Worm (Caenorhabditis elegans) whole organism, L1 larva: ENCODE measurements around the gene F42A9.8.

Experiments used
- C04F5.9 ChIP-seq: sonication (generic microtip); optimal IDR thresholded peaks from 2 replicates; lab custom pipeline; 2016; ENCODE audit warnings: missing genetic modification characterization, missing compliant biosample characterization
- C16A3.4 ChIP-seq: fragments of 150-350 bp; optimal IDR thresholded peaks from 2 replicates; lab custom pipeline; 2014; ENCODE audit warnings: missing biosample characterization, missing genetic modification characterization
- F16B12.6 ChIP-seq: fragments of 150-350 bp; optimal IDR thresholded peaks from 2 replicates; lab custom pipeline; 2014; ENCODE audit warnings: missing biosample characterization, missing genetic modification characterization
- aha-1 ChIP-seq: fragments of 150-350 bp; optimal IDR thresholded peaks from 2 replicates; lab custom pipeline; 2014; ENCODE audit warnings: missing biosample characterization, missing genetic modification characterization
- alr-1 ChIP-seq: fragments of 200-800 bp; sonication (Bioruptor generic); optimal IDR thresholded peaks from 2 replicates; lab custom pipeline; 2018; ENCODE audit warnings: borderline replicate concordance, mild to moderate bottlenecking, missing genetic modification characterization, missing compliant biosample characterization
- ama-1 ChIP-seq: fragments of 150-350 bp; optimal IDR thresholded peaks from 2 replicates; lab custom pipeline; 2014
- blmp-1 ChIP-seq: fragments of 150-350 bp; optimal IDR thresholded peaks from 2 replicates; lab custom pipeline; 2014; ENCODE audit warnings: missing biosample characterization, missing genetic modification characterization
- ceh-63 ChIP-seq: fragments of 200-800 bp; sonication (Bioruptor generic); optimal IDR thresholded peaks from 2 replicates; lab custom pipeline; 2018; ENCODE audit warnings: mild to moderate bottlenecking, missing genetic modification characterization, missing compliant biosample characterization
- ceh-8 ChIP-seq: fragments of 200-800 bp; sonication (Bioruptor generic); optimal IDR thresholded peaks from 2 replicates; lab custom pipeline; 2018; ENCODE audit warnings: mild to moderate bottlenecking, missing genetic modification characterization, moderate library complexity, missing compliant biosample characterization
- ceh-82 ChIP-seq, 3 experiments: fragments of 150-350 bp in 1 of 3; sonication (generic microtip) in 2 of 3; optimal IDR thresholded peaks; 2 replicates each; lab custom pipeline; 2014 to 2017; ENCODE audit warnings: missing biosample characterization in 3 of 3, missing genetic modification characterization in 3 of 3
- ceh-90 ChIP-seq: sonication (generic microtip); optimal IDR thresholded peaks from 2 replicates; lab custom pipeline; 2016; ENCODE audit warnings: missing genetic modification characterization, missing compliant biosample characterization
- ces-1 ChIP-seq: fragments of 150-350 bp; optimal IDR thresholded peaks from 2 replicates; lab custom pipeline; 2014; ENCODE audit warnings: missing biosample characterization, missing genetic modification reagents, missing genetic modification characterization
- dpl-1 ChIP-seq, 3 experiments: fragments of 150-350 bp in 2 of 3; sonication (generic microtip) in 1 of 3; optimal IDR thresholded peaks; 2 replicates each; lab custom pipeline; 2014 to 2017; ENCODE audit warnings: missing biosample characterization in 3 of 3, missing genetic modification characterization in 3 of 3, missing genetic modification reagents in 3 of 3
- efl-1 ChIP-seq, 4 experiments: fragments of 150-350 bp; optimal IDR thresholded peaks in 3 of 4; peaks in 1 of 4; 1 replicate in 1 of 4; 2 replicates in 3 of 4; lab custom pipeline; 2014; ENCODE audit warnings: missing biosample characterization in 2 of 4, missing genetic modification characterization in 2 of 4, missing genetic modification reagents in 2 of 4
- egl-13 ChIP-seq: sonication (generic microtip); optimal IDR thresholded peaks from 2 replicates; lab custom pipeline; 2016; ENCODE audit warnings: missing genotype, missing genetic modification reagents, missing genetic modification characterization, missing compliant biosample characterization
- elt-3 ChIP-seq, 6 experiments: fragments of 150-350 bp in 1 of 6; sonication (generic microtip); optimal IDR thresholded peaks; 2 replicates each; lab custom pipeline; 2017 to 2018; ENCODE audit warnings: missing biosample characterization in 6 of 6, missing genetic modification characterization in 6 of 6, inconsistent platforms in 1 of 6
- ets-5 ChIP-seq: fragments of 200-800 bp; sonication (Bioruptor generic); IDR thresholded peaks from 2 replicates; pipeline ENCODE4 v1.3.6; 2022; ENCODE audit warnings: missing genetic modification characterization, missing compliant biosample characterization
- fkh-10 ChIP-seq: sonication (generic microtip); optimal IDR thresholded peaks from 2 replicates; lab custom pipeline; 2017; ENCODE audit warnings: missing biosample characterization, missing genetic modification reagents, missing genetic modification characterization
- grh-1 ChIP-seq: fragments of 200-800 bp; sonication (Bioruptor generic); IDR thresholded peaks from 2 replicates; pipeline ENCODE4 v1.3.6; 2022; ENCODE audit warnings: missing genetic modification reagents, missing genetic modification characterization, missing compliant biosample characterization
- hlh-17 ChIP-seq: fragments of 200-800 bp; sonication (Bioruptor generic); optimal IDR thresholded peaks from 2 replicates; lab custom pipeline; 2018; ENCODE audit warnings: missing genetic modification characterization, mild to moderate bottlenecking, missing compliant biosample characterization, moderate library complexity, borderline replicate concordance
- lin-14 ChIP-seq: fragments of 200-800 bp; sonication (Bioruptor generic); optimal IDR thresholded peaks from 2 replicates; lab custom pipeline; 2018; ENCODE audit warnings: mild to moderate bottlenecking, missing genetic modification characterization, moderate library complexity, missing compliant biosample characterization
- lin-35 ChIP-seq, 2 experiments: fragments of 150-350 bp; optimal IDR thresholded peaks; 2 replicates each; lab custom pipeline; 2014; ENCODE audit warnings: missing biosample characterization in 2 of 2, missing genetic modification characterization in 2 of 2, missing genetic modification reagents in 2 of 2
- lin-39 ChIP-seq: fragments of 150-350 bp; optimal IDR thresholded peaks from 2 replicates; lab custom pipeline; 2014; ENCODE audit warnings: missing biosample characterization, missing genetic modification reagents, missing genetic modification characterization
- lir-3 ChIP-seq: sonication (generic microtip); optimal IDR thresholded peaks from 2 replicates; lab custom pipeline; 2016; ENCODE audit warnings: mild to moderate bottlenecking, missing genetic modification characterization, moderate library complexity, missing compliant biosample characterization; ENCODE audit not compliant: poor library complexity
- lsy-2 ChIP-seq, 2 experiments: fragments of 150-350 bp; optimal IDR thresholded peaks; 2 replicates each; lab custom pipeline; 2014; ENCODE audit warnings: missing biosample characterization in 2 of 2, missing genetic modification characterization in 2 of 2
- mab-9 ChIP-seq: fragments of 200-800 bp; sonication (Bioruptor generic); IDR thresholded peaks from 2 replicates; pipeline ENCODE4 v1.3.6; 2022; ENCODE audit warnings: missing genetic modification reagents, missing genetic modification characterization, missing compliant biosample characterization
- mdl-1 ChIP-seq, 2 experiments: fragments of 150-350 bp; optimal IDR thresholded peaks; 2 replicates each; lab custom pipeline; 2014 to 2017; ENCODE audit warnings: missing biosample characterization in 2 of 2, missing genetic modification characterization in 2 of 2, inconsistent platforms in 1 of 2
- mep-1 ChIP-seq: fragments of 150-350 bp; optimal IDR thresholded peaks from 2 replicates; lab custom pipeline; 2014; ENCODE audit warnings: missing biosample characterization, missing genetic modification characterization
- nhr-11 ChIP-seq: fragments of 150-350 bp; optimal IDR thresholded peaks from 2 replicates; lab custom pipeline; 2014; ENCODE audit warnings: missing biosample characterization, missing genetic modification characterization
- nhr-47 ChIP-seq: sonication (generic microtip); optimal IDR thresholded peaks from 2 replicates; lab custom pipeline; 2016; ENCODE audit warnings: mild to moderate bottlenecking, missing genetic modification characterization, moderate library complexity, missing compliant biosample characterization
- nhr-71 ChIP-seq: sonication (generic microtip); optimal IDR thresholded peaks from 2 replicates; lab custom pipeline; 2016; ENCODE audit warnings: mild to moderate bottlenecking, missing genetic modification characterization, moderate library complexity, missing compliant biosample characterization
- nhr-76 ChIP-seq: sonication (generic microtip); optimal IDR thresholded peaks from 2 replicates; lab custom pipeline; 2017; ENCODE audit warnings: missing biosample characterization, missing genetic modification characterization
- nhr-85 ChIP-seq: sonication (generic microtip); peaks from one replicate; lab custom pipeline; 2016; ENCODE audit warnings: missing genetic modification characterization, inconsistent platforms, missing compliant biosample characterization
- pqm-1 ChIP-seq: sonication (generic microtip); optimal IDR thresholded peaks from 3 replicates; lab custom pipeline; 2017; ENCODE audit warnings: missing biosample characterization, missing genetic modification characterization
- skn-1 ChIP-seq: fragments of 150-350 bp; optimal IDR thresholded peaks from 2 replicates; lab custom pipeline; 2014; ENCODE audit warnings: missing biosample characterization, missing genetic modification characterization
- snpc-4 ChIP-seq: fragments of 150-350 bp; optimal IDR thresholded peaks from 2 replicates; lab custom pipeline; 2014; ENCODE audit warnings: missing biosample characterization, missing genetic modification characterization
- snu-23 ChIP-seq: sonication (generic microtip); optimal IDR thresholded peaks from 2 replicates; lab custom pipeline; 2016; ENCODE audit warnings: missing genetic modification characterization, missing compliant biosample characterization
- sptf-1 ChIP-seq: fragments of 150-350 bp; optimal IDR thresholded peaks from 2 replicates; lab custom pipeline; 2014; ENCODE audit warnings: missing biosample characterization, missing genetic modification characterization
- swsn-7 ChIP-seq: sonication (generic microtip); optimal IDR thresholded peaks from 2 replicates; lab custom pipeline; 2016; ENCODE audit warnings: missing genetic modification characterization, missing compliant biosample characterization
- tlp-1 ChIP-seq: fragments of 150-350 bp; optimal IDR thresholded peaks from 2 replicates; lab custom pipeline; 2014; ENCODE audit warnings: missing biosample characterization, missing genetic modification characterization
- unc-130 ChIP-seq: fragments of 150-350 bp; optimal IDR thresholded peaks from 2 replicates; lab custom pipeline; 2017; ENCODE audit warnings: missing biosample characterization, missing genetic modification characterization, inconsistent platforms
- unc-30 ChIP-seq: sonication (generic microtip); optimal IDR thresholded peaks from 2 replicates; lab custom pipeline; 2017; ENCODE audit warnings: missing biosample characterization, missing genetic modification characterization
- unc-62 ChIP-seq: fragments of 150-350 bp; optimal IDR thresholded peaks from 2 replicates; lab custom pipeline; 2014; ENCODE audit warnings: missing biosample characterization, missing genetic modification reagents, missing genetic modification characterization
- unc-86 ChIP-seq: sonication (generic microtip); optimal IDR thresholded peaks from 2 replicates; lab custom pipeline; 2016; ENCODE audit warnings: missing genetic modification characterization, missing compliant biosample characterization
- zag-1 ChIP-seq: fragments of 150-350 bp; optimal IDR thresholded peaks from 2 replicates; lab custom pipeline; 2014; ENCODE audit warnings: missing biosample characterization, missing genetic modification characterization
- zip-4 ChIP-seq: fragments of 200-800 bp; sonication (Bioruptor generic); optimal IDR thresholded peaks from 2 replicates; lab custom pipeline; 2018; ENCODE audit warnings: mild to moderate bottlenecking, missing genetic modification characterization, moderate library complexity, missing compliant biosample characterization
- ztf-11 ChIP-seq, 2 experiments: sonication (generic microtip); optimal IDR thresholded peaks; 2 replicates each; lab custom pipeline; 2016 to 2017; ENCODE audit warnings: missing genetic modification characterization in 2 of 2, missing biosample characterization in 1 of 2, missing compliant biosample characterization in 1 of 2

The F42A9.8 gene

ce11 chrIV:8602877-8603276, 15.7 kb downstream of the F42A9.8 start, which contains the start of gene Y59H11AR.10:
Y59H11AR.10 (plus strand) TSS chrIV:8603177.
- TF ChIP-seq F16B12.6 (tag; lab: Kevin White, UChicago): no peak
- no peak for TF ChIP-seq efl-1 (optimal IDR thresholded peaks at IDR 0.05; lab: Kevin White, UChicago)
- TF ChIP-seq efl-1 (GFP tag; optimal IDR thresholded peaks at IDR 0.05 in 1 of 2; lab: Kevin White, UChicago): peak in 1 of 2 experiments; percentile 57
- no peak for TF ChIP-seq ets-5

- TF ChIP-seq swsn-7 (tag; lab: Kevin White, UChicago) (no peak), nhr-71 (no peak), snpc-4 (no peak), blmp-1 (tag; lab: Kevin White, UChicago) (peak; percentile 47), efl-1 (optimal IDR thresholded peaks at IDR 0.05; lab: Kevin White, UChicago) (no peak), efl-1 (GFP tag; optimal IDR thresholded peaks at IDR 0.05 in 1 of 2; lab: Kevin White, UChicago) (peak; percentile 15 to 94), lin-35 (GFP tag; optimal IDR thresholded peaks at IDR 0.05; lab: Kevin White, UChicago) (peak in 1 of 2 experiments; percentile 63), unc-30 (tag; lab: Kevin White, UChicago) (no peak), C16A3.4 (tag; lab: Kevin White, UChicago) (no peak), lsy-2 (tag; optimal IDR thresholded peaks at IDR 0.05; lab: Kevin White, UChicago) (no peak), ama-1 (no peak), snu-23 (peak; percentile 17), nhr-11 (tag; lab: Kevin White, UChicago) (no peak), tlp-1 (tag; lab: Kevin White, UChicago) (no peak), nhr-47 (no peak), skn-1 (no peak), ceh-8 (GFP tag; lab: Kevin White, UChicago) (no peak), fkh-10 (GFP tag; lab: Kevin White, UChicago) (no peak), dpl-1 (GFP tag; optimal IDR thresholded peaks at IDR 0.05; lab: Kevin White, UChicago) (peak in 1 of 3 experiments; percentile 25), elt-3 (tag; optimal IDR thresholded peaks at IDR 0.05; lab: Kevin White, UChicago) (peak in 1 of 6 experiments; percentile 74), mdl-1 (tag; optimal IDR thresholded peaks at IDR 0.05; lab: Kevin White, UChicago) (no peak)
Observed at ce11 chrIV:8600712-8601330, 17.8 kb downstream of the F42A9.8 start, which contains the start of gene Y59H11AR.4. Y59H11AR.4 (minus strand) TSS chrIV:8600762.

- TF ChIP-seq ceh-90 (no peak), lsy-2 (tag; optimal IDR thresholded peaks at IDR 0.05; lab: Kevin White, UChicago) (peak; percentile 29 to 58), zip-4 (GFP tag; lab: Kevin White, UChicago) (no peak), ceh-63 (GFP tag; lab: Kevin White, UChicago) (no peak), lin-39 (no peak), hlh-17 (GFP tag; lab: Kevin White, UChicago) (no peak), swsn-7 (tag; lab: Kevin White, UChicago) (peak; percentile 14), zag-1 (tag; lab: Kevin White, UChicago) (no peak), C04F5.9 (no peak), lin-14 (peak; percentile 62), grh-1 (GFP tag; lab: Robert Waterston, UW) (no peak), lin-35 (GFP tag; optimal IDR thresholded peaks at IDR 0.05; lab: Kevin White, UChicago) (peak; percentile 2 to 36), skn-1 (no peak), mep-1 (tag; lab: Kevin White, UChicago) (peak; percentile 58), mab-9 (GFP tag; lab: Robert Waterston, UW) (no peak), egl-13 (tag; lab: Kevin White, UChicago) (no peak), sptf-1 (tag; lab: Kevin White, UChicago) (no peak), nhr-76 (no peak), blmp-1 (tag; lab: Kevin White, UChicago) (peak; percentile 86), ceh-8 (GFP tag; lab: Kevin White, UChicago) (no peak), ceh-82 (tag; optimal IDR thresholded peaks at IDR 0.05; lab: Kevin White, UChicago) (peak in 2 of 3 experiments; percentile 3 to 39), ces-1 (GFP tag; lab: Kevin White, UChicago) (no peak), lir-3 (tag; lab: Kevin White, UChicago) (peak; percentile 0), unc-86 (tag; lab: Kevin White, UChicago) (no peak), nhr-71 (peak; percentile 40), aha-1 (no peak), ztf-11 (tag; optimal IDR thresholded peaks at IDR 0.05; lab: Kevin White, UChicago) (no peak), unc-130 (tag; lab: Kevin White, UChicago) (no peak), fkh-10 (GFP tag; lab: Kevin White, UChicago) (no peak), pqm-1 (tag; lab: Kevin White, UChicago) (no peak), nhr-85 (tag; lab: Kevin White, UChicago) (peak; percentile 19), unc-62 (GFP tag; lab: Kevin White, UChicago) (no peak), alr-1 (tag; lab: Kevin White, UChicago) (no peak), snpc-4 (no peak)
Observed at ce11 chrIV:8597504-8597903, 21.1 kb downstream of the F42A9.8 start.
